Worm (Caenorhabditis elegans): ENCODE results near the gene Y41G9A.10.

The Y41G9A.10 gene

DNA sequence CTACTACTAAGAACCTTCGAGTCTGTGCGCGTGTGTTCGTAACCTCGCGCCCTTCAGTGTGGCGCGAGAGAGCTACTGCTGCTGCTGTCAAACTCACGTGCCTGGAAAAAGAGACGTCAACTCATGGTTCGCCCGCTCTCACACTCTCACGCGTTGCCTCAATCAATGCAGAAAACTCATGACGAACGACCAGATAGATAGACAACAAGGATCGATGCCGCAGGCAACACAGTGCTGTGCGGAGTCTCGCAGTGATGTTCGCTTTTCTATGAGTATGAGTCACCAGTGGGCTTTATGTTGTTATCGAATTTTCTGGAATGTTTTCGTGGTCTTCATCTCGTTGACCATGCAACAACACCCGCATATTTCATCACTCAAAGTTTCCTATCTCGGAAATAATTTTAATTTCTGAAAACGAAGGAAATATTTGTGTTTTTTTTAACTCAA lies 25.2 kb upstream of the Y41G9A.10 start (continued):
- peak; percentile 92 for TF ChIP-seq dmd-6 (GFP tag; IDR thresholded peaks at IDR 0.05)
- TF ChIP-seq lin-15B (tag; optimal IDR thresholded peaks at IDR 0.05), result no peak
- TF ChIP-seq rbr-2 (tag; optimal IDR thresholded peaks at IDR 0.05), result peak; percentile 82
- TF ChIP-seq php-3 (GFP tag; IDR thresholded peaks at IDR 0.05), result peak; percentile 67; the same call in 1 of the 2 replicates
- peak in 1 of 2 experiments; percentile 49; a peak in 1 of 4 replicates for TF ChIP-seq madf-5 (GFP tag; IDR thresholded peaks at IDR 0.05)
- TF ChIP-seq daf-16 (GFP tag; optimal IDR thresholded peaks at IDR 0.05), result peak; percentile 88 to 98
- peak; percentile 95 for TF ChIP-seq daf-16 (tag; optimal IDR thresholded peaks at IDR 0.05)
- no peak for TF ChIP-seq nhr-111 (GFP tag; optimal IDR thresholded peaks at IDR 0.05)
- peak; percentile 58 for TF ChIP-seq F37D6.2 (tag; optimal IDR thresholded peaks at IDR 0.05)
- TF ChIP-seq spr-1 (tag; optimal IDR thresholded peaks at IDR 0.05), result peak; percentile 34
- TF ChIP-seq mdl-1 (tag; optimal IDR thresholded peaks at IDR 0.05), result peak; percentile 88 to 94
- TF ChIP-seq nhr-41 (GFP tag; IDR thresholded peaks at IDR 0.05), result 0 out of 2 replicates have a peak, but pooled peaks have one; percentile 50
- TF ChIP-seq nhr-28 (tag; optimal IDR thresholded peaks at IDR 0.05), result peak; percentile 85
- peak; percentile 68; the same call in 1 of the 2 replicates for TF ChIP-seq egl-43 (GFP tag; IDR thresholded peaks at IDR 0.05)
- TF ChIP-seq snpc-4 (tag; optimal IDR thresholded peaks at IDR 0.05), result no peak
- TF ChIP-seq nhr-11 (tag; optimal IDR thresholded peaks at IDR 0.05), result peak; percentile 91
- TF ChIP-seq R02D3.7 (tag; optimal IDR thresholded peaks at IDR 0.05), result no peak
- no peak for TF ChIP-seq egl-27 (tag; optimal IDR thresholded peaks at IDR 0.05)
- TF ChIP-seq lin-1 (GFP tag; IDR thresholded peaks at IDR 0.05), result peak; percentile 74; the same call in 1 of the 2 replicates
- TF ChIP-seq sdz-12 (GFP tag; optimal IDR thresholded peaks at IDR 0.05), result no peak
- TF ChIP-seq ZK337.2 (GFP tag; IDR thresholded peaks at IDR 0.05), result no peak
- TF ChIP-seq aha-1 (tag), result peak; percentile 99
- 0 out of 2 replicates have a peak, but pooled peaks have one; percentile 63 for TF ChIP-seq nhr-42 (GFP tag; IDR thresholded peaks at IDR 0.05)
- no peak for TF ChIP-seq daf-8 (GFP tag; IDR thresholded peaks at IDR 0.05)
- peak; percentile 22 for TF ChIP-seq pqm-1 (tag; optimal IDR thresholded peaks at IDR 0.05)
- TF ChIP-seq tra-1 (GFP tag; IDR thresholded peaks at IDR 0.05), result peak; percentile 89; the same call in 1 of the 2 replicates
- TF ChIP-seq mdt-29 (GFP tag; IDR thresholded peaks at IDR 0.05), result peak; percentile 99
- peak; percentile 90 for TF ChIP-seq dve-1 (tag; optimal IDR thresholded peaks at IDR 0.05; ENCODE audit: insufficient read depth)
- peak; percentile 43 to 83 for TF ChIP-seq hif-1 (tag; optimal IDR thresholded peaks at IDR 0.05)
- TF ChIP-seq lir-3 (tag; optimal IDR thresholded peaks at IDR 0.05), result no peak
- 0 out of 2 replicates have a peak, but pooled peaks have one; percentile 64 for TF ChIP-seq Y105C5A.15 (GFP tag; IDR thresholded peaks at IDR 0.05)
- peak; percentile 73 for TF ChIP-seq ceh-28 (tag; optimal IDR thresholded peaks at IDR 0.05)
- TF ChIP-seq hlh-30 (tag; optimal IDR thresholded peaks at IDR 0.05; ENCODE audit: insufficient read depth), result peak; percentile 100

DNA sequence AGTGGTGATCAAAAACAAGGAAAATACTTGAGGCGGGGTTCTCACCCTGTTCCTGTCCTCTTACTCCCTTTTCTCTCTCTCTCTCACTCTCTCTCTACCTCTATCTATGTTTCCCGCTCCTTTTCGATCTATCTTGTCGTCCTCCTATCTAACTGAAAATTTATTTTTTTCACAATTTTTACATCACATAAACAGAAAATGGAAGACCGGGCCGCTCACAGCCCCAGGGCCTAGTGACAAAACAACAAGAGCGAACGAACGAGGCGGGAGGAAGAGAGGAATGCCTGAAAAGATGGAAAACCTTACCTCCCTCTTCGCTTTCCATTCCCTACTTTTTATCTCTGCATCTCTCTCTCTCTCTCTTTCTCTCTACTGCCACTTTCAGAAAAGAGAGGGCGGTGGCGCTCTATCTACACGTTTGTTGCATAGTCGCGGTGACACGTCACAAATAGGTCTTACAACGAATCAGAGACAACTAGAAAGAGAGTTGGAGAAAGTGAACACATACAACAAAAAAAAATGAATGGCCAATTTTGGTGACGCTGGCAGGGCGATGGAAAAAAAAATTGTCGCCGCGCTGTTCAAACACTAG lies 24.5 kb upstream of the Y41G9A.10 start:
- no peak for TF ChIP-seq mdl-1 (tag; optimal IDR thresholded peaks at IDR 0.05)
- no peak for TF ChIP-seq zip-11 (GFP tag; IDR thresholded peaks at IDR 0.05)
- TF ChIP-seq fos-1 (tag; optimal IDR thresholded peaks at IDR 0.05), result no peak
- no peak for TF ChIP-seq daf-8 (GFP tag; IDR thresholded peaks at IDR 0.05)
- 0 out of 4 replicates have a peak, but pooled peaks of 1 of the 2 experiments have one; percentile 30 for TF ChIP-seq madf-5 (GFP tag; IDR thresholded peaks at IDR 0.05)
- TF ChIP-seq daf-16 (GFP tag; optimal IDR thresholded peaks at IDR 0.05), result no peak
- TF ChIP-seq daf-16 (tag; optimal IDR thresholded peaks at IDR 0.05), result peak; percentile 90
- TF ChIP-seq jun-1 (tag; optimal IDR thresholded peaks at IDR 0.05), result peak; percentile 2
- no peak for TF ChIP-seq nhr-25 (tag; optimal IDR thresholded peaks at IDR 0.05; ENCODE audit: borderline replicate concordance, insufficient read depth)
- 0 out of 2 replicates have a peak, but pooled peaks have one; percentile 1 for TF ChIP-seq madf-9 (GFP tag; conservative IDR thresholded peaks at IDR 0.05)
- TF ChIP-seq ceh-44 (GFP tag; IDR thresholded peaks at IDR 0.05), result no peak
- TF ChIP-seq unc-62 (GFP tag; optimal IDR thresholded peaks at IDR 0.05 in 1 of 2), result peak in 1 of 2 experiments; percentile 29
- no peak for TF ChIP-seq unc-62 (tag; optimal IDR thresholded peaks at IDR 0.05)
- peak; percentile 24 for TF ChIP-seq hlh-11 (tag; optimal IDR thresholded peaks at IDR 0.05)
- no peak for TF ChIP-seq rbr-2 (tag; optimal IDR thresholded peaks at IDR 0.05)
- TF ChIP-seq set-16 (GFP tag; IDR thresholded peaks at IDR 0.05), result no peak
- TF ChIP-seq php-3 (GFP tag; IDR thresholded peaks at IDR 0.05), result 0 out of 2 replicates have a peak, but pooled peaks have one; percentile 13
- TF ChIP-seq aha-1 (tag), result peak; percentile 64
- no peak for TF ChIP-seq mes-2 (tag; optimal IDR thresholded peaks at IDR 0.05; ENCODE audit: poor library complexity, severe bottlenecking)
- TF ChIP-seq dve-1 (tag; optimal IDR thresholded peaks at IDR 0.05; ENCODE audit: insufficient read depth), result peak; percentile 55
- TF ChIP-seq ama-1 (optimal IDR thresholded peaks at IDR 0.05), result peak; percentile 1
- no peak for TF ChIP-seq fkh-10 (GFP tag; optimal IDR thresholded peaks at IDR 0.05)
- peak; percentile 44 for TF ChIP-seq mep-1 (tag; optimal IDR thresholded peaks at IDR 0.05)
- TF ChIP-seq ctbp-1 (GFP tag; IDR thresholded peaks at IDR 0.05), result 0 out of 2 replicates have a peak, but pooled peaks have one; percentile 14
- no peak for TF ChIP-seq ztf-7 (tag; optimal IDR thresholded peaks at IDR 0.05)

Data from whole organism, L4 larva.